Worm (Caenorhabditis elegans) whole organism, L3 larva: ENCODE measurements around the gene bcl-7.

Experiments
- ZK546.5 ChIP-seq: sonication (generic microtip); optimal IDR thresholded peaks from 2 replicates; lab custom pipeline; 2017; ENCODE audit warnings: missing biosample characterization, missing genetic modification characterization
- aly-2 ChIP-seq: fragments of 150-350 bp; optimal IDR thresholded peaks from 2 replicates; lab custom pipeline; 2014; ENCODE audit warnings: missing biosample characterization, missing genetic modification characterization
- ama-1 ChIP-seq: fragments of 150-350 bp; optimal IDR thresholded peaks from 2 replicates; lab custom pipeline; 2018
- ceh-16 ChIP-seq: sonication (generic microtip); optimal IDR thresholded peaks from 2 replicates; lab custom pipeline; 2017; ENCODE audit warnings: missing biosample characterization, missing genetic modification characterization
- ceh-28 ChIP-seq: fragments of 150-350 bp; optimal IDR thresholded peaks from 2 replicates; lab custom pipeline; 2014; ENCODE audit warnings: missing biosample characterization, missing genetic modification reagents, missing genetic modification characterization
- ceh-82 ChIP-seq: fragments of 150-350 bp; optimal IDR thresholded peaks from 2 replicates; lab custom pipeline; 2014; ENCODE audit warnings: missing biosample characterization, missing genetic modification characterization
- ceh-9 ChIP-seq: sonication (generic microtip); optimal IDR thresholded peaks from 2 replicates; lab custom pipeline; 2018; ENCODE audit warnings: missing biosample characterization, missing genetic modification characterization
- egl-27 ChIP-seq: sonication (generic microtip); optimal IDR thresholded peaks from 4 replicates; lab custom pipeline; 2017; ENCODE audit warnings: missing biosample characterization, missing genetic modification reagents, missing genetic modification characterization
- egl-5 ChIP-seq: fragments of 150-350 bp; optimal IDR thresholded peaks from 2 replicates; lab custom pipeline; 2017; ENCODE audit warnings: missing biosample characterization, missing genetic modification reagents, missing genetic modification characterization, inconsistent platforms
- elt-2 ChIP-seq: sonication (generic microtip); optimal IDR thresholded peaks from 2 replicates; lab custom pipeline; 2016; ENCODE audit warnings: missing genetic modification reagents, mild to moderate bottlenecking, missing genetic modification characterization, missing compliant biosample characterization
- elt-3 ChIP-seq, 3 experiments: fragments of 150-350 bp in 1 of 3; sonication (generic microtip) in 2 of 3; optimal IDR thresholded peaks; 2 replicates in 2 of 3; 4 replicates in 1 of 3; lab custom pipeline; 2014 to 2017; ENCODE audit warnings: missing biosample characterization in 3 of 3, missing genetic modification characterization in 3 of 3
- eor-1 ChIP-seq, 2 experiments: fragments of 150-350 bp; optimal IDR thresholded peaks; 2 replicates each; lab custom pipeline; 2014 to 2018; ENCODE audit warnings: missing biosample characterization in 2 of 2, missing genetic modification characterization in 2 of 2
- fkh-10 ChIP-seq: sonication (generic microtip); optimal IDR thresholded peaks from 2 replicates; lab custom pipeline; 2017; ENCODE audit warnings: missing biosample characterization, missing genetic modification reagents, missing genetic modification characterization
- fos-1 ChIP-seq: fragments of 150-350 bp; optimal IDR thresholded peaks from 2 replicates; lab custom pipeline; 2014; ENCODE audit warnings: missing biosample characterization, missing genetic modification characterization
- hmg-11 ChIP-seq: sonication (generic microtip); optimal IDR thresholded peaks from 2 replicates; lab custom pipeline; 2016; ENCODE audit warnings: missing genetic modification characterization, missing compliant biosample characterization
- jun-1 ChIP-seq: fragments of 150-350 bp; optimal IDR thresholded peaks from 2 replicates; lab custom pipeline; 2014; ENCODE audit warnings: missing biosample characterization, missing genetic modification reagents, missing genetic modification characterization
- lin-39 ChIP-seq: fragments of 150-350 bp; optimal IDR thresholded peaks from 2 replicates; lab custom pipeline; 2018; ENCODE audit warnings: missing biosample characterization, missing genetic modification reagents, missing genetic modification characterization
- mdl-1 ChIP-seq: fragments of 150-350 bp; optimal IDR thresholded peaks from 2 replicates; lab custom pipeline; 2014; ENCODE audit warnings: missing biosample characterization, missing genetic modification characterization
- mml-1 ChIP-seq: fragments of 150-350 bp; sonication (generic microtip); optimal IDR thresholded peaks from 3 replicates; lab custom pipeline; 2014; ENCODE audit warnings: missing biosample characterization, missing genetic modification characterization
- nhr-11 ChIP-seq: fragments of 150-350 bp; optimal IDR thresholded peaks from 2 replicates; lab custom pipeline; 2014; ENCODE audit warnings: missing biosample characterization, missing genetic modification characterization
- nhr-23 ChIP-seq: fragments of 150-350 bp; optimal IDR thresholded peaks from 2 replicates; lab custom pipeline; 2014; ENCODE audit warnings: missing biosample characterization, missing genetic modification reagents, missing genetic modification characterization
- nhr-237 ChIP-seq: fragments of 150-350 bp; optimal IDR thresholded peaks from 2 replicates; lab custom pipeline; 2014; ENCODE audit warnings: missing biosample characterization, missing genetic modification characterization
- nhr-25 ChIP-seq: sonication (generic microtip); optimal IDR thresholded peaks from 2 replicates; lab custom pipeline; 2017; ENCODE audit warnings: missing biosample characterization, missing genetic modification characterization
- nhr-28 ChIP-seq: fragments of 150-350 bp; optimal IDR thresholded peaks from 2 replicates; lab custom pipeline; 2014; ENCODE audit warnings: missing biosample characterization, missing genetic modification characterization
- nhr-43 ChIP-seq: sonication (generic microtip); optimal IDR thresholded peaks from 2 replicates; lab custom pipeline; 2016; ENCODE audit warnings: mild to moderate bottlenecking, missing genetic modification characterization, missing compliant biosample characterization; ENCODE audit not compliant: poor library complexity, severe bottlenecking
- nhr-76 ChIP-seq: fragments of 150-350 bp; sonication (generic microtip); optimal IDR thresholded peaks from 5 replicates; lab custom pipeline; 2014; ENCODE audit warnings: missing biosample characterization, missing genetic modification characterization
- nhr-77 ChIP-seq: fragments of 150-350 bp; optimal IDR thresholded peaks from 2 replicates; lab custom pipeline; 2014; ENCODE audit warnings: missing biosample characterization, missing genetic modification characterization
- pha-4 ChIP-seq: fragments of 150-350 bp; optimal IDR thresholded peaks from 2 replicates; lab custom pipeline; 2014; ENCODE audit warnings: missing biosample characterization, missing genetic modification reagents, missing genetic modification characterization
- pqm-1 ChIP-seq: fragments of 150-350 bp; optimal IDR thresholded peaks from 2 replicates; lab custom pipeline; 2017; ENCODE audit warnings: missing biosample characterization, missing genetic modification characterization, inconsistent platforms
- snpc-4 ChIP-seq: fragments of 150-350 bp; optimal IDR thresholded peaks from 2 replicates; lab custom pipeline; 2014; ENCODE audit warnings: missing biosample characterization, missing genetic modification characterization
- tbx-2 ChIP-seq: sonication (generic microtip); optimal IDR thresholded peaks from 2 replicates; lab custom pipeline; 2016; ENCODE audit warnings: mild to moderate bottlenecking, missing genetic modification characterization, missing compliant biosample characterization
- unc-39 ChIP-seq: sonication (generic microtip); optimal IDR thresholded peaks from 4 replicates; lab custom pipeline; 2017; ENCODE audit warnings: missing biosample characterization, missing genetic modification characterization
- unc-62 ChIP-seq: fragments of 150-350 bp; sonication (generic microtip); optimal IDR thresholded peaks from 4 replicates; lab custom pipeline; 2014; ENCODE audit warnings: missing biosample characterization, missing genetic modification reagents, missing genetic modification characterization
- ztf-11 ChIP-seq: fragments of 150-350 bp; optimal IDR thresholded peaks from 2 replicates; lab custom pipeline; 2014; ENCODE audit warnings: missing biosample characterization, missing genetic modification characterization

Gene bcl-7

ce11 chrIII:5882284-5882683 lies 43.6 kb upstream of the bcl-7 start:
- TF ChIP-seq ama-1 (peak; percentile 17), nhr-237 (tag; lab: Kevin White, UChicago) (no peak)

- no peak for TF ChIP-seq ceh-9 (tag; lab: Kevin White, UChicago)
Observed at ce11 chrIII:5882823-5883222, 43.1 kb upstream of the bcl-7 start, which contains the start of gene F01F1.14. Gene F01F1.14 (minus strand): TSS chrIII:5882923.

ce11 chrIII:5883517-5883916 lies 42.4 kb upstream of the bcl-7 start:
- TF ChIP-seq ceh-9 (tag; lab: Kevin White, UChicago) (no peak), nhr-77 (tag; lab: Kevin White, UChicago) (no peak), elt-3 (tag; optimal IDR thresholded peaks at IDR 0.05; lab: Kevin White, UChicago) (peak in 1 of 3 experiments; percentile 82), ama-1 (no peak), nhr-28 (no peak), tbx-2 (tag; lab: Kevin White, UChicago) (no peak), ztf-11 (tag; lab: Kevin White, UChicago) (no peak), aly-2 (no peak), nhr-43 (tag; lab: Kevin White, UChicago) (peak; percentile 10)

ce11 chrIII:5884007-5884406 lies 41.9 kb upstream of the bcl-7 start, which contains the start of gene C28H8.5:
Gene C28H8.5 (plus strand): TSS chrIII:5884307.
- TF ChIP-seq egl-27 (tag; lab: Kevin White, UChicago) (no peak), ama-1 (no peak), ceh-16 (no peak), nhr-76 (no peak), nhr-11 (no peak), jun-1 (no peak), fos-1 (tag; lab: Kevin White, UChicago) (no peak), ceh-82 (no peak), elt-3 (tag; optimal IDR thresholded peaks at IDR 0.05; lab: Kevin White, UChicago) (no peak), unc-39 (tag; lab: Kevin White, UChicago) (no peak), lin-39 (tag; lab: Kevin White, UChicago) (no peak), ceh-28 (tag; lab: Kevin White, UChicago) (no peak), pqm-1 (tag; lab: Kevin White, UChicago) (no peak), ZK546.5 (tag; lab: Kevin White, UChicago) (no peak), nhr-25 (no peak), fkh-10 (GFP tag; lab: Kevin White, UChicago) (no peak), elt-2 (tag; lab: Kevin White, UChicago) (no peak), snpc-4 (tag; lab: Kevin White, UChicago) (no peak), mdl-1 (tag; lab: Kevin White, UChicago) (no peak), nhr-237 (tag; lab: Kevin White, UChicago) (no peak)

- no peak for TF ChIP-seq nhr-76
- TF ChIP-seq hmg-11 (tag; lab: Kevin White, UChicago), result no peak
- no peak for TF ChIP-seq mdl-1 (tag; lab: Kevin White, UChicago)
- TF ChIP-seq nhr-77 (tag; lab: Kevin White, UChicago), result no peak
- no peak for TF ChIP-seq ceh-28 (tag; lab: Kevin White, UChicago)
- TF ChIP-seq elt-3 (tag; optimal IDR thresholded peaks at IDR 0.05; lab: Kevin White, UChicago), result no peak
- TF ChIP-seq egl-5 (tag; lab: Kevin White, UChicago), result no peak
- TF ChIP-seq nhr-23 (tag; lab: Kevin White, UChicago), result no peak
- TF ChIP-seq tbx-2 (tag; lab: Kevin White, UChicago), result no peak
- no peak for TF ChIP-seq nhr-25
- TF ChIP-seq mml-1, result no peak
- TF ChIP-seq, all 47 proteins: peak for 0
Observed at ce11 chrIII:5884459-5884858, 41.4 kb upstream of the bcl-7 start.

- TF ChIP-seq ama-1, result no peak
- no peak for TF ChIP-seq elt-3 (tag; optimal IDR thresholded peaks at IDR 0.05; lab: Kevin White, UChicago)
- no peak for TF ChIP-seq eor-1 (tag; optimal IDR thresholded peaks at IDR 0.05; lab: Kevin White, UChicago)
- no peak for TF ChIP-seq snpc-4 (tag; lab: Kevin White, UChicago)
- TF ChIP-seq fkh-10 (GFP tag; lab: Kevin White, UChicago), result no peak
- TF ChIP-seq pha-4 (tag; lab: Kevin White, UChicago), result no peak
- no peak for TF ChIP-seq unc-62
- no peak for TF ChIP-seq nhr-77 (tag; lab: Kevin White, UChicago)
Observed at ce11 chrIII:5886893-5887292, 39.0 kb upstream of the bcl-7 start, which contains the start of gene C28H8.7. Gene C28H8.7 (minus strand): TSS chrIII:5886993.
